Fruit fly (Drosophila melanogaster): ENCODE results near the gene moi.
A peak's percentile ranks its signal among the peaks of the same experiment; 100 is the strongest.

moi gene

dm6 chr3R:18283441-18283840, 28.1 kb downstream of the moi start, which contains the start of the genes CG14312 and CG8064 (continued):
- no peak for TF ChIP-seq z (GFP tag; IDR thresholded peaks at IDR 0.05)
- no peak for TF ChIP-seq sr (GFP tag; IDR thresholded peaks at IDR 0.05)
- peak; percentile 30 for TF ChIP-seq nmo (GFP tag; optimal IDR thresholded peaks at IDR 0.05)
- no peak for TF ChIP-seq CG13296 (GFP tag; optimal IDR thresholded peaks at IDR 0.05)
- no peak for TF ChIP-seq dmrt11E (tag; optimal IDR thresholded peaks at IDR 0.05)
- peak; percentile 18 for TF ChIP-seq CG9797 (GFP tag; optimal IDR thresholded peaks at IDR 0.05)
- TF ChIP-seq Nf-YB (GFP tag; optimal IDR thresholded peaks at IDR 0.05) = peak; percentile 2
- peak; percentile 91 for TF ChIP-seq cwo (GFP tag; optimal IDR thresholded peaks at IDR 0.05)
- TF ChIP-seq Antp (GFP tag; optimal IDR thresholded peaks at IDR 0.05) = no peak
- no peak for TF ChIP-seq CG9817 (tag; optimal IDR thresholded peaks at IDR 0.05)
- peak; percentile 37 for TF ChIP-seq CG4617 (GFP tag; optimal IDR thresholded peaks at IDR 0.05; ENCODE audit: borderline replicate concordance)
- peak; percentile 41; the same call in 1 of the 2 replicates for TF ChIP-seq inv (GFP tag; IDR thresholded peaks at IDR 0.05; ENCODE audit: partially characterized antibody)
- TF ChIP-seq hb (GFP tag; IDR thresholded peaks at IDR 0.05; ENCODE audit: partially characterized antibody) = 0 out of 3 replicates have a peak, but pooled peaks have one; percentile 37
- TF ChIP-seq CG15011 (GFP tag; optimal IDR thresholded peaks at IDR 0.05) = no peak
- no peak for TF ChIP-seq salm (tag; optimal IDR thresholded peaks at IDR 0.05)
- no peak for TF ChIP-seq ERR (GFP tag; optimal IDR thresholded peaks at IDR 0.05)
- TF ChIP-seq CG11247 (GFP tag; IDR thresholded peaks at IDR 0.05) = no peak
- TF ChIP-seq Atf6 (GFP tag; IDR thresholded peaks at IDR 0.05) = no peak
- TF ChIP-seq Hr51 (GFP tag; optimal IDR thresholded peaks at IDR 0.05) = peak in 1 of 2 experiments; percentile 75
- TF ChIP-seq CG18011 (GFP tag; optimal IDR thresholded peaks at IDR 0.05) = peak; percentile 3
- no peak for TF ChIP-seq sens-2 (GFP tag; IDR thresholded peaks at IDR 0.05)
- TF ChIP-seq slp2 (GFP tag; optimal IDR thresholded peaks at IDR 0.05) = no peak
- no peak for TF ChIP-seq CG14965 (GFP tag; optimal IDR thresholded peaks at IDR 0.05; ENCODE audit: borderline replicate concordance)
- TF ChIP-seq phol (tag; optimal IDR thresholded peaks at IDR 0.05) = peak; percentile 15
- TF ChIP-seq Spps (tag; optimal IDR thresholded peaks at IDR 0.05) = no peak
- TF ChIP-seq CG17829 (tag; optimal IDR thresholded peaks at IDR 0.05) = peak; percentile 21
- no peak for TF ChIP-seq zfh2 (GFP tag; optimal IDR thresholded peaks at IDR 0.05)
- TF ChIP-seq CG15514 (GFP tag; optimal IDR thresholded peaks at IDR 0.05) = peak; percentile 93
- no peak for TF ChIP-seq CG3065 (GFP tag; optimal IDR thresholded peaks at IDR 0.05)
- peak; percentile 99 for TF ChIP-seq trem (tag; optimal IDR thresholded peaks at IDR 0.05)
- TF ChIP-seq CG2199 (GFP tag; IDR thresholded peaks at IDR 0.05) = no peak
- peak; percentile 81 for TF ChIP-seq Max (GFP tag; optimal IDR thresholded peaks at IDR 0.05)
- peak; percentile 5 for TF ChIP-seq CG2120 (GFP tag; optimal IDR thresholded peaks at IDR 0.05)
- no peak for TF ChIP-seq BtbVII (GFP tag; optimal IDR thresholded peaks at IDR 0.05)
- TF ChIP-seq rib (GFP tag; IDR thresholded peaks at IDR 0.05) = no peak
- TF ChIP-seq Side (GFP tag; optimal IDR thresholded peaks at IDR 0.05) = no peak
- no peak for TF ChIP-seq CG12299 (tag; optimal IDR thresholded peaks at IDR 0.05)
- TF ChIP-seq Sin3A (optimal IDR thresholded peaks at IDR 0.05) = peak; percentile 57
- TF ChIP-seq CG14667 (GFP tag; IDR thresholded peaks at IDR 0.05) = no peak
- TF ChIP-seq CG17361 (GFP tag; IDR thresholded peaks at IDR 0.05) = no peak
- peak; percentile 52; the same call in 1 of the 2 replicates for TF ChIP-seq sna (GFP tag; IDR thresholded peaks at IDR 0.05; ENCODE audit: partially characterized antibody)
- no peak for TF ChIP-seq CG12391 (tag; optimal IDR thresholded peaks at IDR 0.05)
- peak; percentile 47 for TF ChIP-seq CG12659 (GFP tag; optimal IDR thresholded peaks at IDR 0.05)
- TF ChIP-seq Lhr (GFP tag; optimal IDR thresholded peaks at IDR 0.05) = peak; percentile 48
- no peak for TF ChIP-seq ham (GFP tag; IDR thresholded peaks at IDR 0.05)
- TF ChIP-seq ewg (GFP tag; optimal IDR thresholded peaks at IDR 0.05) = peak; percentile 100
- no peak for TF ChIP-seq sqz (GFP tag; optimal IDR thresholded peaks at IDR 0.05)
- TF ChIP-seq bbx (GFP tag; IDR thresholded peaks at IDR 0.05; ENCODE audit: partially characterized antibody) = peak; percentile 65
- peak; percentile 32 for TF ChIP-seq CG14710 (tag; optimal IDR thresholded peaks at IDR 0.05)
- TF ChIP-seq H2.0 (GFP tag; IDR thresholded peaks at IDR 0.05) = no peak

All from whole organism, embryonic.